Worm (Caenorhabditis elegans) whole organism, L1 larva: ENCODE data around the gene lipl-7.

Experiments used
- C34B4.2 ChIP-seq: sonication (generic microtip); optimal IDR thresholded peaks from 2 replicates; lab custom pipeline; 2017; ENCODE audit warnings: mild to moderate bottlenecking, missing genetic modification characterization, missing compliant biosample characterization
- Y116A8C.19 ChIP-seq: sonication (generic microtip); optimal IDR thresholded peaks from 2 replicates; lab custom pipeline; 2016; ENCODE audit warnings: missing compliant biosample characterization, missing genetic modification characterization, borderline replicate concordance
- aha-1 ChIP-seq: fragments of 150-350 bp; optimal IDR thresholded peaks from 2 replicates; lab custom pipeline; 2014; ENCODE audit warnings: missing biosample characterization, missing genetic modification characterization
- alr-1 ChIP-seq: fragments of 200-800 bp; sonication (Bioruptor generic); optimal IDR thresholded peaks from 2 replicates; lab custom pipeline; 2018; ENCODE audit warnings: borderline replicate concordance, mild to moderate bottlenecking, missing genetic modification characterization, missing compliant biosample characterization
- ceh-8 ChIP-seq: fragments of 200-800 bp; sonication (Bioruptor generic); optimal IDR thresholded peaks from 2 replicates; lab custom pipeline; 2018; ENCODE audit warnings: mild to moderate bottlenecking, missing genetic modification characterization, moderate library complexity, missing compliant biosample characterization
- ceh-82 ChIP-seq, 3 experiments: fragments of 150-350 bp in 1 of 3; sonication (generic microtip) in 2 of 3; optimal IDR thresholded peaks; 2 replicates each; lab custom pipeline; 2014 to 2017; ENCODE audit warnings: missing biosample characterization in 3 of 3, missing genetic modification characterization in 3 of 3
- ceh-90 ChIP-seq: sonication (generic microtip); optimal IDR thresholded peaks from 2 replicates; lab custom pipeline; 2016; ENCODE audit warnings: missing genetic modification characterization, missing compliant biosample characterization
- dpl-1 ChIP-seq, 3 experiments: fragments of 150-350 bp in 2 of 3; sonication (generic microtip) in 1 of 3; optimal IDR thresholded peaks; 2 replicates each; lab custom pipeline; 2014 to 2017; ENCODE audit warnings: missing biosample characterization in 3 of 3, missing genetic modification characterization in 3 of 3, missing genetic modification reagents in 3 of 3
- dsc-1 ChIP-seq: sonication (generic microtip); optimal IDR thresholded peaks from 2 replicates; lab custom pipeline; 2016; ENCODE audit warnings: mild to moderate bottlenecking, missing genetic modification characterization, missing compliant biosample characterization
- efl-3 ChIP-seq: fragments of 200-800 bp; sonication (Bioruptor generic); optimal IDR thresholded peaks from 2 replicates; lab custom pipeline; 2018; ENCODE audit warnings: mild to moderate bottlenecking, missing genetic modification characterization, missing compliant biosample characterization
- egl-13 ChIP-seq: sonication (generic microtip); optimal IDR thresholded peaks from 2 replicates; lab custom pipeline; 2016; ENCODE audit warnings: missing genotype, missing genetic modification reagents, missing genetic modification characterization, missing compliant biosample characterization
- egl-27 ChIP-seq, 2 experiments: fragments of 150-350 bp in 1 of 2; sonication (generic microtip); optimal IDR thresholded peaks; 3 replicates each; lab custom pipeline; 2017 to 2018; ENCODE audit warnings: missing biosample characterization in 2 of 2, missing genetic modification characterization in 2 of 2, missing genetic modification reagents in 2 of 2
- ets-5 ChIP-seq: fragments of 200-800 bp; sonication (Bioruptor generic); IDR thresholded peaks from 2 replicates; pipeline ENCODE4 v1.3.6; 2022; ENCODE audit warnings: missing genetic modification characterization, missing compliant biosample characterization
- fkh-4 ChIP-seq: sonication (generic microtip); optimal IDR thresholded peaks from 2 replicates; lab custom pipeline; 2016; ENCODE audit warnings: missing compliant biosample characterization, missing genetic modification characterization, borderline replicate concordance
- fkh-8 ChIP-seq: sonication (generic microtip); optimal IDR thresholded peaks from 2 replicates; lab custom pipeline; 2016; ENCODE audit warnings: mild to moderate bottlenecking, missing genetic modification characterization, missing compliant biosample characterization
- fos-1 ChIP-seq: fragments of 150-350 bp; optimal IDR thresholded peaks from 2 replicates; lab custom pipeline; 2014; ENCODE audit warnings: missing biosample characterization, missing genetic modification characterization
- hlh-17 ChIP-seq: fragments of 200-800 bp; sonication (Bioruptor generic); optimal IDR thresholded peaks from 2 replicates; lab custom pipeline; 2018; ENCODE audit warnings: missing genetic modification characterization, mild to moderate bottlenecking, missing compliant biosample characterization, moderate library complexity, borderline replicate concordance
- hlh-4 ChIP-seq: sonication (generic microtip); optimal IDR thresholded peaks from 2 replicates; lab custom pipeline; 2016; ENCODE audit warnings: mild to moderate bottlenecking, missing genetic modification characterization, missing compliant biosample characterization
- isw-1 ChIP-seq: fragments of 200-800 bp; sonication (Bioruptor generic); IDR thresholded peaks from 2 replicates; pipeline ENCODE4 v1.3.6; 2022; ENCODE audit warnings: missing genetic modification characterization, missing compliant biosample characterization
- jun-1 ChIP-seq: fragments of 150-350 bp; optimal IDR thresholded peaks from 2 replicates; lab custom pipeline; 2014; ENCODE audit warnings: missing biosample characterization, missing genetic modification reagents, missing genetic modification characterization
- lin-13 ChIP-seq: fragments of 150-350 bp; optimal IDR thresholded peaks from 2 replicates; lab custom pipeline; 2014; ENCODE audit warnings: missing biosample characterization, missing genetic modification reagents, missing genetic modification characterization
- lin-14 ChIP-seq: fragments of 200-800 bp; sonication (Bioruptor generic); optimal IDR thresholded peaks from 2 replicates; lab custom pipeline; 2018; ENCODE audit warnings: mild to moderate bottlenecking, missing genetic modification characterization, moderate library complexity, missing compliant biosample characterization
- lin-35 ChIP-seq, 2 experiments: fragments of 150-350 bp; optimal IDR thresholded peaks; 2 replicates each; lab custom pipeline; 2014; ENCODE audit warnings: missing biosample characterization in 2 of 2, missing genetic modification characterization in 2 of 2, missing genetic modification reagents in 2 of 2
- lsy-2 ChIP-seq, 2 experiments: fragments of 150-350 bp; optimal IDR thresholded peaks; 2 replicates each; lab custom pipeline; 2014; ENCODE audit warnings: missing biosample characterization in 2 of 2, missing genetic modification characterization in 2 of 2
- mab-9 ChIP-seq: fragments of 200-800 bp; sonication (Bioruptor generic); IDR thresholded peaks from 2 replicates; pipeline ENCODE4 v1.3.6; 2022; ENCODE audit warnings: missing genetic modification reagents, missing genetic modification characterization, missing compliant biosample characterization
- nhr-19 ChIP-seq: fragments of 200-800 bp; sonication (Bioruptor generic); conservative IDR thresholded peaks from 2 replicates; pipeline ENCODE4 v1.3.6; 2022; ENCODE audit warnings: missing genetic modification characterization, missing compliant biosample characterization
- nhr-20 ChIP-seq: sonication (generic microtip); optimal IDR thresholded peaks from 2 replicates; lab custom pipeline; 2016; ENCODE audit warnings: mild to moderate bottlenecking, missing genetic modification characterization, missing compliant biosample characterization
- nhr-237 ChIP-seq: fragments of 150-350 bp; optimal IDR thresholded peaks from 2 replicates; lab custom pipeline; 2014; ENCODE audit warnings: missing biosample characterization, missing genetic modification characterization
- nhr-71 ChIP-seq: sonication (generic microtip); optimal IDR thresholded peaks from 2 replicates; lab custom pipeline; 2016; ENCODE audit warnings: mild to moderate bottlenecking, missing genetic modification characterization, moderate library complexity, missing compliant biosample characterization
- nhr-77 ChIP-seq: fragments of 150-350 bp; optimal IDR thresholded peaks from 2 replicates; lab custom pipeline; 2014; ENCODE audit warnings: missing biosample characterization, missing genetic modification characterization
- nhr-84 ChIP-seq: sonication (generic microtip); optimal IDR thresholded peaks from 2 replicates; lab custom pipeline; 2017; ENCODE audit warnings: missing biosample characterization, missing genetic modification characterization
- nhr-85 ChIP-seq: sonication (generic microtip); peaks from one replicate; lab custom pipeline; 2016; ENCODE audit warnings: missing genetic modification characterization, inconsistent platforms, missing compliant biosample characterization
- nhr-90 ChIP-seq: sonication (generic microtip); optimal IDR thresholded peaks from 2 replicates; lab custom pipeline; 2016; ENCODE audit warnings: mild to moderate bottlenecking, missing genetic modification characterization, missing compliant biosample characterization; ENCODE audit not compliant: poor library complexity
- pax-3 ChIP-seq: fragments of 200-800 bp; sonication (Bioruptor generic); optimal IDR thresholded peaks from 2 replicates; lab custom pipeline; 2018; ENCODE audit warnings: mild to moderate bottlenecking, missing genetic modification characterization, moderate library complexity, missing compliant biosample characterization
- pqm-1 ChIP-seq: sonication (generic microtip); optimal IDR thresholded peaks from 3 replicates; lab custom pipeline; 2017; ENCODE audit warnings: missing biosample characterization, missing genetic modification characterization
- snpc-4 ChIP-seq: fragments of 150-350 bp; optimal IDR thresholded peaks from 2 replicates; lab custom pipeline; 2014; ENCODE audit warnings: missing biosample characterization, missing genetic modification characterization
- sox-4 ChIP-seq: sonication (generic microtip); optimal IDR thresholded peaks from 2 replicates; lab custom pipeline; 2016; ENCODE audit warnings: missing genetic modification characterization, missing compliant biosample characterization
- tlp-1 ChIP-seq: fragments of 150-350 bp; optimal IDR thresholded peaks from 2 replicates; lab custom pipeline; 2014; ENCODE audit warnings: missing biosample characterization, missing genetic modification characterization
- unc-30 ChIP-seq: sonication (generic microtip); optimal IDR thresholded peaks from 2 replicates; lab custom pipeline; 2017; ENCODE audit warnings: missing biosample characterization, missing genetic modification characterization
- unc-98 ChIP-seq: fragments of 200-800 bp; sonication (Bioruptor generic); IDR thresholded peaks from 2 replicates; pipeline ENCODE4 v1.3.6; 2022; ENCODE audit warnings: missing genetic modification characterization, missing compliant biosample characterization
- zag-1 ChIP-seq: fragments of 150-350 bp; optimal IDR thresholded peaks from 2 replicates; lab custom pipeline; 2014; ENCODE audit warnings: missing biosample characterization, missing genetic modification characterization
- ztf-11 ChIP-seq, 2 experiments: sonication (generic microtip); optimal IDR thresholded peaks; 2 replicates each; lab custom pipeline; 2016 to 2017; ENCODE audit warnings: missing genetic modification characterization in 2 of 2, missing biosample characterization in 1 of 2, missing compliant biosample characterization in 1 of 2
- ztf-4 ChIP-seq: fragments of 150-350 bp; optimal IDR thresholded peaks from 2 replicates; lab custom pipeline; 2014; ENCODE audit warnings: missing biosample characterization, missing genetic modification characterization

The lipl-7 gene

ce11 chrIV:10241659-10242058, at the start of gene lipl-7:
Gene lipl-7, minus strand, starts transcription at chrIV:10241823.
- no peak for TF ChIP-seq ceh-8
- TF ChIP-seq nhr-85 = peak; percentile 53
- TF ChIP-seq lin-35 (GFP tag; optimal IDR thresholded peaks at IDR 0.05; lab: Kevin White, UChicago) = no peak
- TF ChIP-seq tlp-1 (tag; lab: Kevin White, UChicago) = no peak
- peak; percentile 11 for TF ChIP-seq nhr-71 (tag; lab: Kevin White, UChicago)
- TF ChIP-seq lin-14 = no peak
- TF ChIP-seq C34B4.2 (tag; lab: Kevin White, UChicago) = no peak
- no peak for TF ChIP-seq nhr-237 (tag; lab: Kevin White, UChicago)
- TF ChIP-seq sox-4 (tag; lab: Kevin White, UChicago) = no peak

ce11 chrIV:10288575-10288974, 47.0 kb upstream of the lipl-7 start:
- TF ChIP-seq efl-3 (GFP tag; lab: Kevin White, UChicago) (no peak), nhr-19 (no peak), nhr-77 (tag; lab: Kevin White, UChicago) (no peak), mab-9 (GFP tag; lab: Robert Waterston, UW) (no peak), egl-27 (tag; optimal IDR thresholded peaks at IDR 0.05; lab: Kevin White, UChicago) (no peak), hlh-4 (tag; lab: Kevin White, UChicago) (no peak), dsc-1 (tag; lab: Kevin White, UChicago) (no peak), zag-1 (tag; lab: Kevin White, UChicago) (no peak), lin-13 (GFP tag; lab: Kevin White, UChicago) (no peak), nhr-84 (tag; lab: Kevin White, UChicago) (no peak), lin-35 (GFP tag; optimal IDR thresholded peaks at IDR 0.05; lab: Kevin White, UChicago) (no peak), jun-1 (tag; lab: Kevin White, UChicago) (no peak), tlp-1 (tag; lab: Kevin White, UChicago) (no peak), unc-98 (GFP tag; lab: Robert Waterston, UW) (no peak), ceh-90 (no peak), snpc-4 (no peak), ets-5 (GFP tag; lab: Robert Waterston, UW) (no peak), lsy-2 (tag; optimal IDR thresholded peaks at IDR 0.05; lab: Kevin White, UChicago) (no peak), pax-3 (tag; lab: Kevin White, UChicago) (no peak)
- TF ChIP-seq, all 84 proteins: peak for 0

ce11 chrIV:10286655-10287054, 45.0 kb upstream of the lipl-7 start, which contains the start of gene ebax-1:
Gene ebax-1, plus strand, starts transcription at chrIV:10286955.
- TF ChIP-seq efl-3 (GFP tag; lab: Kevin White, UChicago) (no peak), ztf-11 (tag; optimal IDR thresholded peaks at IDR 0.05; lab: Kevin White, UChicago) (no peak), pqm-1 (no peak), alr-1 (tag; lab: Kevin White, UChicago) (no peak), isw-1 (GFP tag; lab: Robert Waterston, UW) (no peak), nhr-90 (tag; lab: Kevin White, UChicago) (no peak), fkh-4 (tag; lab: Kevin White, UChicago) (no peak), aha-1 (tag; lab: Kevin White, UChicago) (no peak)

ce11 chrIV:10285328-10285727, 43.7 kb upstream of the lipl-7 start:
- no peak for TF ChIP-seq ztf-4 (tag; lab: Kevin White, UChicago)
- TF ChIP-seq ceh-82 (tag; optimal IDR thresholded peaks at IDR 0.05; lab: Kevin White, UChicago) = no peak
- TF ChIP-seq nhr-20 = no peak
- no peak for TF ChIP-seq fkh-8 (tag; lab: Kevin White, UChicago)
- no peak for TF ChIP-seq dsc-1 (tag; lab: Kevin White, UChicago)
- TF ChIP-seq nhr-90 (tag; lab: Kevin White, UChicago) = no peak
- no peak for TF ChIP-seq Y116A8C.19 (tag; lab: Kevin White, UChicago)
- TF ChIP-seq ceh-8 = no peak
- no peak for TF ChIP-seq egl-13 (tag; lab: Kevin White, UChicago)
- TF ChIP-seq snpc-4 = no peak
- TF ChIP-seq dpl-1 (GFP tag; optimal IDR thresholded peaks at IDR 0.05; lab: Kevin White, UChicago) = no peak
- no peak for TF ChIP-seq hlh-17
- no peak for TF ChIP-seq unc-30 (tag; lab: Kevin White, UChicago)
- no peak for TF ChIP-seq fos-1 (tag; lab: Kevin White, UChicago)
